Fruit fly (Drosophila melanogaster) whole organism, embryonic: Measurements from ENCODE around the gene IscU.
A peak's percentile ranks its signal among the peaks of the same experiment; 100 is the strongest.

Experiments
- CG10147 ChIP-seq: fragments of 200-800 bp; sonication (Bioruptor generic); optimal IDR thresholded peaks from 2 replicates; lab custom pipeline; 2019; ENCODE audit warnings: missing biosample characterization, mild to moderate bottlenecking, missing genetic modification characterization, moderate library complexity
- CG12236 ChIP-seq: fragments of 200-800 bp; sonication (Bioruptor generic); optimal IDR thresholded peaks from 2 replicates; lab custom pipeline; 2016; ENCODE audit warnings: missing biosample characterization, missing genetic modification characterization
- CG17186 ChIP-seq: fragments of 200-800 bp; sonication (Bioruptor generic); optimal IDR thresholded peaks from 3 replicates; lab custom pipeline; 2017; ENCODE audit warnings: missing biosample characterization, missing genetic modification reagents, missing genetic modification characterization
- CG3995 ChIP-seq: fragments of 200-800 bp; sonication (Bioruptor generic); optimal IDR thresholded peaks from 3 replicates; lab custom pipeline; 2016; ENCODE audit warnings: missing biosample characterization, missing genetic modification characterization
- CG5245 ChIP-seq: fragments of 200-800 bp; sonication (Bioruptor generic); optimal IDR thresholded peaks from 3 replicates; lab custom pipeline; 2016; ENCODE audit warnings: missing biosample characterization, missing genetic modification characterization

DNA sequence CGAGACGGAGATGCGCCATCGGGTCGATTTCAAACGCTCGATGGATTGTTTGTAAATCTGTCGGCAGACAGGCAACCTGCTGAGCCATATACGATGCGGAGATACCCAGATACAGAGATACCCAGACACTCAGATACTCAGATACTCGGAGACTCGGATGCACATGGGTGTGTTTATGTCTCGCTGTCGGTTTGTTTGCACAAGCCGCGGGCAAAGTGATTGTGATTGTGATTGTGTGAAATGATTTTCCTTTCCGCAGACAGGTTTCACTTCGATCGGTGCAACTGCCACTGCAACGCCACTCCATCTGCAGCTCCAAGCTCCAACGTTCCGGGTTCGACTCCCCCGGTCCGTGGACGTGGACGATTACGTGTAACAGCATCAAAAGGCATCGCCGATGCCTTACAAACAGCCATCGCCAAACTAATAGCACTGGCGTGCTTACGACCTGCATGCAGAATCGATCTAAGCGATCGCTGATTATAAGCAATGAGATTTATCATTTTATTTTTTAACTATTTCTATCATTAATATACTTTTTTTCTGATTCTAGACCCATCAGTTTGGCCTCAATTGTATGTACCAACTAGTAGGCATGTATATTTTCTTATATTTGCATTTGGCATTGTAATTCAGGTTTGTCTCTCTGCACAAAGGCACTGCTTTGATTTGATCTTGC lies 35.1 kb downstream of the IscU start:
- TF ChIP-seq CG12236 (GFP tag; lab: Kevin White, UChicago) (no peak), CG3995 (GFP tag; lab: Kevin White, UChicago) (no peak), CG5245 (GFP tag; lab: Kevin White, UChicago) (peak; percentile 8), CG10147 (GFP tag; lab: Kevin White, UChicago) (peak; percentile 21), CG17186 (GFP tag; lab: Kevin White, UChicago) (no peak)
